Worm (Caenorhabditis elegans): Measurements from ENCODE around the gene dnj-8.

dnj-8 gene

DNA sequence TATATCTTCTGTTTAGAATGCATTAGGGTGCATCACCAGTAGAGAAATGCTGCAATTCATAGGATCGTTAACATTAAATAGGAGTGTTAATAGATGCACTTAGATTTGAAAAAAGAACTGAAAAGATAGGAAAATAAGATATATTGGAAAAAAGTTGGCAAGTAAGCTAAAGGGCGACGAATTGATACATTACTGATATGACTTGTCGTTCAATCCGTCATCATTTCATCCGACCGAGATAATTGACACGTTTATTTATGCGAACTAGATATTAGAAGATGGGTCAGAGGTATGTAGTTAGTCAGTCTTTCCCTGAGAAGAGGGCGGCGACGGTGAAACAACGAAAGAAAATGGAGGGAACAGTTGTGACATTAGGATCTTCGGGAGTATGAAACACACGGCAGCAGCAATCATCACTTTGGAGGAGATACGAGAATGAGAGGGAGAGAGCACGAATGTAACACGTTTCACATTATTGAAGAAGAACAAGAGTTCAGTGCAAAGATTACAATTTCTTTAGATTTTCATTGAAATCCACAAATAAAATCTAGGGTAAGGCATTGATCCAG is 53.0 kb downstream of the dnj-8 start, which contains the start of gene lron-15:
Gene lron-15, minus strand, starts transcription at position 51 of the 569 bp plus-strand sequence.
- TF ChIP-seq xbp-1 (tag; optimal IDR thresholded peaks at IDR 0.05) = no peak
- no peak for TF ChIP-seq rnt-1 (tag; optimal IDR thresholded peaks at IDR 0.05)
- no peak for TF ChIP-seq elt-3 (tag; optimal IDR thresholded peaks at IDR 0.05)
- TF ChIP-seq mdl-1 (tag; optimal IDR thresholded peaks at IDR 0.05) = no peak
- TF ChIP-seq lin-14 (GFP tag; optimal IDR thresholded peaks at IDR 0.05) = peak; percentile 19
- no peak for TF ChIP-seq snu-23 (GFP tag; optimal IDR thresholded peaks at IDR 0.05)
- no peak for TF ChIP-seq nhr-71 (tag; optimal IDR thresholded peaks at IDR 0.05)
